Fruit fly (Drosophila melanogaster): Measurements from ENCODE around the gene CG14022.

The CG14022 gene

dm6 chr2L:5292977-5293513 lies 35.6 kb downstream of the CG14022 start:
- TF ChIP-seq CG9705 (GFP tag; optimal IDR thresholded peaks at IDR 0.05) = peak; percentile 97
- TF ChIP-seq foxo (GFP tag; optimal IDR thresholded peaks at IDR 0.05) = peak; percentile 90 to 98
- peak; percentile 99 for TF ChIP-seq OdsH (GFP tag; optimal IDR thresholded peaks at IDR 0.05)
- peak; percentile 92 for TF ChIP-seq Jra (GFP tag; optimal IDR thresholded peaks at IDR 0.05)
- TF ChIP-seq pan (optimal IDR thresholded peaks at IDR 0.05) = no peak
- no peak for TF ChIP-seq lola (GFP tag; optimal IDR thresholded peaks at IDR 0.05)
- peak; percentile 97 for TF ChIP-seq brk (GFP tag; optimal IDR thresholded peaks at IDR 0.05)
- TF ChIP-seq Dif (GFP tag; optimal IDR thresholded peaks at IDR 0.05; ENCODE audit: partially characterized antibody) = peak; percentile 86
- TF ChIP-seq rgr (GFP tag; optimal IDR thresholded peaks at IDR 0.05) = peak; percentile 98
- TF ChIP-seq GATAd (GFP tag; optimal IDR thresholded peaks at IDR 0.05) = no peak
- TF ChIP-seq sage (GFP tag; optimal IDR thresholded peaks at IDR 0.05) = peak; percentile 91
- peak; percentile 98 for TF ChIP-seq fru (GFP tag; optimal IDR thresholded peaks at IDR 0.05)
- TF ChIP-seq dl (GFP tag; optimal IDR thresholded peaks at IDR 0.05; ENCODE audit: insufficient read depth in 1 of 2, partially characterized antibody in 2 of 2) = peak; percentile 34 to 71
- TF ChIP-seq N (GFP tag; optimal IDR thresholded peaks at IDR 0.05) = peak; percentile 75
- peak; percentile 96 for TF ChIP-seq CG32264 (GFP tag; optimal IDR thresholded peaks at IDR 0.05)
- TF ChIP-seq Hnf4 (GFP tag; optimal IDR thresholded peaks at IDR 0.05) = peak; percentile 97
- peak; percentile 99 for TF ChIP-seq h (GFP tag; optimal IDR thresholded peaks at IDR 0.05)
- TF ChIP-seq Dfd (GFP tag; optimal IDR thresholded peaks at IDR 0.05) = no peak
- TF ChIP-seq dsf (GFP tag; optimal IDR thresholded peaks at IDR 0.05; ENCODE audit: borderline replicate concordance) = peak; percentile 79
- peak; percentile 99 for TF ChIP-seq ey (GFP tag; optimal IDR thresholded peaks at IDR 0.05)
- peak; percentile 84 for TF ChIP-seq Hr83 (GFP tag; optimal IDR thresholded peaks at IDR 0.05; ENCODE audit: poor library complexity, severe bottlenecking)
- TF ChIP-seq Abd-B (GFP tag; optimal IDR thresholded peaks at IDR 0.05) = no peak
- TF ChIP-seq Mio (GFP tag; optimal IDR thresholded peaks at IDR 0.05) = peak; percentile 84
- peak; percentile 98 for TF ChIP-seq woc (GFP tag; optimal IDR thresholded peaks at IDR 0.05)
- peak; percentile 60 for TF ChIP-seq sv (GFP tag; optimal IDR thresholded peaks at IDR 0.05)
- TF ChIP-seq CrebA (GFP tag; optimal IDR thresholded peaks at IDR 0.05; ENCODE audit: borderline replicate concordance) = peak; percentile 97
- TF ChIP-seq Sp1 (GFP tag; optimal IDR thresholded peaks at IDR 0.05) = peak; percentile 98
- peak; percentile 86 for TF ChIP-seq jim (GFP tag; optimal IDR thresholded peaks at IDR 0.05)
- TF ChIP-seq tai (GFP tag; optimal IDR thresholded peaks at IDR 0.05) = peak; percentile 94
- peak; percentile 98 for TF ChIP-seq HLH106 (tag; optimal IDR thresholded peaks at IDR 0.05)
- no peak for TF ChIP-seq Hr78 (GFP tag; optimal IDR thresholded peaks at IDR 0.05)
- peak; percentile 92 for TF ChIP-seq dmrt93B (GFP tag; optimal IDR thresholded peaks at IDR 0.05)
- TF ChIP-seq br (GFP tag; optimal IDR thresholded peaks at IDR 0.05) = peak; percentile 98
- TF ChIP-seq Myc (optimal IDR thresholded peaks at IDR 0.05) = no peak
- peak; percentile 47 for TF ChIP-seq Vsx2 (GFP tag; optimal IDR thresholded peaks at IDR 0.05; ENCODE audit: partially characterized antibody)
- TF ChIP-seq Rel (GFP tag; optimal IDR thresholded peaks at IDR 0.05) = peak; percentile 98
- peak; percentile 90 for TF ChIP-seq Rel (tag; optimal IDR thresholded peaks at IDR 0.05)
- peak; percentile 92 for TF ChIP-seq psq (GFP tag; optimal IDR thresholded peaks at IDR 0.05)
- TF ChIP-seq usp (GFP tag; optimal IDR thresholded peaks at IDR 0.05) = no peak

- TF ChIP-seq GATAd (GFP tag; optimal IDR thresholded peaks at IDR 0.05) (no peak), CG32264 (GFP tag; optimal IDR thresholded peaks at IDR 0.05) (peak; percentile 87), Myc (optimal IDR thresholded peaks at IDR 0.05) (no peak), h (GFP tag; optimal IDR thresholded peaks at IDR 0.05) (peak; percentile 97), Hr78 (GFP tag; optimal IDR thresholded peaks at IDR 0.05) (no peak), rgr (GFP tag; optimal IDR thresholded peaks at IDR 0.05) (peak; percentile 96), Mio (GFP tag; optimal IDR thresholded peaks at IDR 0.05) (peak; percentile 83), woc (GFP tag; optimal IDR thresholded peaks at IDR 0.05) (peak; percentile 89), fru (GFP tag; optimal IDR thresholded peaks at IDR 0.05) (peak; percentile 94), ey (GFP tag; optimal IDR thresholded peaks at IDR 0.05) (peak; percentile 97), psq (GFP tag; optimal IDR thresholded peaks at IDR 0.05) (peak; percentile 84), dl (GFP tag; optimal IDR thresholded peaks at IDR 0.05; ENCODE audit: insufficient read depth in 1 of 2, partially characterized antibody in 2 of 2) (no peak), sv (GFP tag; optimal IDR thresholded peaks at IDR 0.05) (no peak), Rel (GFP tag; optimal IDR thresholded peaks at IDR 0.05) (peak; percentile 91), Rel (tag; optimal IDR thresholded peaks at IDR 0.05) (peak; percentile 77), lola (GFP tag; optimal IDR thresholded peaks at IDR 0.05) (no peak), dsf (GFP tag; optimal IDR thresholded peaks at IDR 0.05; ENCODE audit: borderline replicate concordance) (peak; percentile 85), Sp1 (GFP tag; optimal IDR thresholded peaks at IDR 0.05) (peak; percentile 95), brk (GFP tag; optimal IDR thresholded peaks at IDR 0.05) (peak; percentile 85), Dif (GFP tag; optimal IDR thresholded peaks at IDR 0.05; ENCODE audit: partially characterized antibody) (no peak), tai (GFP tag; optimal IDR thresholded peaks at IDR 0.05) (no peak), foxo (GFP tag; optimal IDR thresholded peaks at IDR 0.05) (peak; percentile 73 to 96), Dfd (GFP tag; optimal IDR thresholded peaks at IDR 0.05) (peak; percentile 66), Hnf4 (GFP tag; optimal IDR thresholded peaks at IDR 0.05) (peak; percentile 91), br (GFP tag; optimal IDR thresholded peaks at IDR 0.05) (peak; percentile 94), HLH106 (tag; optimal IDR thresholded peaks at IDR 0.05) (peak; percentile 98), Jra (GFP tag; optimal IDR thresholded peaks at IDR 0.05) (peak; percentile 15), N (GFP tag; optimal IDR thresholded peaks at IDR 0.05) (no peak), Vsx2 (GFP tag; optimal IDR thresholded peaks at IDR 0.05; ENCODE audit: partially characterized antibody) (no peak), Abd-B (GFP tag; optimal IDR thresholded peaks at IDR 0.05) (no peak), sage (GFP tag; optimal IDR thresholded peaks at IDR 0.05) (peak; percentile 92), jim (GFP tag; optimal IDR thresholded peaks at IDR 0.05) (no peak), OdsH (GFP tag; optimal IDR thresholded peaks at IDR 0.05) (peak; percentile 97), dmrt93B (GFP tag; optimal IDR thresholded peaks at IDR 0.05) (peak; percentile 97), pan (optimal IDR thresholded peaks at IDR 0.05) (no peak), CrebA (GFP tag; optimal IDR thresholded peaks at IDR 0.05; ENCODE audit: borderline replicate concordance) (peak; percentile 65), usp (GFP tag; optimal IDR thresholded peaks at IDR 0.05) (no peak), Hr83 (GFP tag; optimal IDR thresholded peaks at IDR 0.05; ENCODE audit: poor library complexity, severe bottlenecking) (no peak), CG9705 (GFP tag; optimal IDR thresholded peaks at IDR 0.05) (peak; percentile 97)
Observed at dm6 chr2L:5292643-5292963, 36.1 kb downstream of the CG14022 start.
